Worm (Caenorhabditis elegans): ENCODE results near the gene klc-2.

The klc-2 gene

DNA sequence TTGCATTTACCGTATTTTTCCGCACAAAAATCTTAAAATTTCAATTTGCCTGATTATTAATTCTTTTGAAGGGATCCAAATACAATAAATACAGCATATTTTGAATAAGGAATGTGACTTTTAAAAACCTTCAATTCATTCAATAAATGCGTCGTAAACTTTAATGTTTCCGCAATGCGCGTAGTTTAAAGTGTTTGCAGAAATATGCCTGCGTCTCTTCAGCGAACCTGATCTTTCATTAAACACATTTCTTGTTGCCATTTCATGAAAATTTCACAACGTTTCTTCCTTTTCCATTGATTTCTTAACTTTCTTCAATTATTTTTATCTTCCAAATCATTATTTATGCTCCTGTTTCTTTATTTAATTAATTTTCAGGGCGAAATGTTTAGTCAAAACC lies 11.1 kb upstream of the klc-2 start, which contains the start of gene vps-37 (continued):
- TF ChIP-seq ceh-91 (GFP tag; IDR thresholded peaks at IDR 0.05) (peak; percentile 44; the same call in 1 of the 2 replicates), dpff-1 (tag; optimal IDR thresholded peaks at IDR 0.05) (no peak), ama-1 (optimal IDR thresholded peaks at IDR 0.05) (no peak), ama-1 (GFP tag; optimal IDR thresholded peaks at IDR 0.05) (no peak), cebp-2 (GFP tag; IDR thresholded peaks at IDR 0.05) (no peak), madf-8 (GFP tag; conservative IDR thresholded peaks at IDR 0.05) (peak; percentile 50; the same call in 1 of the 2 replicates), lsy-27 (tag; optimal IDR thresholded peaks at IDR 0.05; ENCODE audit: borderline replicate concordance, insufficient read depth) (no peak), attf-3 (GFP tag; conservative IDR thresholded peaks at IDR 0.05) (no peak), madf-6 (GFP tag; IDR thresholded peaks at IDR 0.05) (peak; percentile 83), sea-2 (GFP tag; IDR thresholded peaks at IDR 0.05) (no peak), B0261.1 (tag; optimal IDR thresholded peaks at IDR 0.05) (no peak), athp-1 (tag; optimal IDR thresholded peaks at IDR 0.05) (no peak), sptf-2 (GFP tag; optimal IDR thresholded peaks at IDR 0.05) (no peak), let-607 (tag; optimal IDR thresholded peaks at IDR 0.05) (no peak), rcor-1 (GFP tag; IDR thresholded peaks at IDR 0.05) (peak; percentile 80; the same call in 1 of the 2 replicates), pbrm-1 (GFP tag; IDR thresholded peaks at IDR 0.05) (peak; percentile 62; the same call in 1 of the 2 replicates), cebp-1 (GFP tag; IDR thresholded peaks at IDR 0.05) (peak; percentile 36; the same call in 1 of the 2 replicates), cebp-1 (tag; optimal IDR thresholded peaks at IDR 0.05) (peak; percentile 83), B0336.3 (GFP tag; IDR thresholded peaks at IDR 0.05) (no peak), nfyb-1 (GFP tag; IDR thresholded peaks at IDR 0.05) (peak; percentile 12; the same call in 1 of the 2 replicates), K12H6.12 (tag; optimal IDR thresholded peaks at IDR 0.05) (no peak), attf-6 (GFP tag; IDR thresholded peaks at IDR 0.05) (no peak), mcd-1 (GFP tag; IDR thresholded peaks at IDR 0.05) (peak; percentile 73), him-1 (tag; optimal IDR thresholded peaks at IDR 0.05) (no peak)

DNA sequence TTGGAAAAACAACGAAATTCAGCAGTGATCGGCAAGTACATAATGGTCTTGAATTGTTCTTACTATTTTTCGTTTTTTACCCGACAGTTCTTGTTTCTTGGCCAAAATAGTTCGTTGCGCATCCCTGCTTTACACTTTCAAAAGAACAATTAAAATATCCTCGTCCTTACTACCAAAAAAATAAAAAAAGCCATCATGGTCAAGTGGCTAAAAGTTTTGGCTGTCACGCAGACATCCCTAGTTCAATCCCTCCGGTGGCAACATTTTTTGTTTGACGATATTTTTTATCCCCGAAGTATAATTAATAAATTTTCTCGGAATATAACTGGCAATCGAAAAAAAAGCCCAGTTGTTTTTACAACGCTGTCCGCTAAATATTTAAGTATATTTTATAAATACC lies 10.7 kb upstream of the klc-2 start:
- TF ChIP-seq chd-7 (tag; optimal IDR thresholded peaks at IDR 0.05) (peak; percentile 61), aptf-2 (GFP tag; conservative IDR thresholded peaks at IDR 0.05) (0 out of 2 replicates have a peak, but pooled peaks have one; percentile 10), hsf-1 (GFP tag; IDR thresholded peaks at IDR 0.05) (peak; percentile 61; the same call in 1 of the 2 replicates), mxl-1 (tag; optimal IDR thresholded peaks at IDR 0.05) (peak; percentile 75), die-1 (tag; optimal IDR thresholded peaks at IDR 0.05) (peak; percentile 70), ztf-28 (GFP tag; IDR thresholded peaks at IDR 0.05) (0 out of 2 replicates have a peak, but pooled peaks have one; percentile 55), nhr-27 (tag; optimal IDR thresholded peaks at IDR 0.05) (no peak), aptf-3 (GFP tag; IDR thresholded peaks at IDR 0.05) (no peak), bed-2 (GFP tag; IDR thresholded peaks at IDR 0.05) (no peak), snpc-4 (GFP tag; optimal IDR thresholded peaks at IDR 0.05) (no peak), snpc-4 (tag; optimal IDR thresholded peaks at IDR 0.05) (peak in 2 of 4 experiments; percentile 13 to 34), let-526 (GFP tag; IDR thresholded peaks at IDR 0.05) (no peak), F10E7.11 (tag; optimal IDR thresholded peaks at IDR 0.05) (peak; percentile 89), akir-1 (GFP tag; optimal IDR thresholded peaks at IDR 0.05) (no peak), rec-8 (tag; optimal IDR thresholded peaks at IDR 0.05) (peak in 1 of 2 experiments; percentile 48), sptf-2 (GFP tag; optimal IDR thresholded peaks at IDR 0.05) (no peak), lin-40 (tag; optimal IDR thresholded peaks at IDR 0.05) (no peak), ceh-58 (GFP tag; IDR thresholded peaks at IDR 0.05) (no peak), somi-1 (GFP tag; optimal IDR thresholded peaks at IDR 0.05) (no peak), attf-6 (GFP tag; IDR thresholded peaks at IDR 0.05) (peak; percentile 76; the same call in 1 of the 2 replicates), F49E8.2 (tag; optimal IDR thresholded peaks at IDR 0.05; ENCODE audit: insufficient read depth) (peak; percentile 44), egl-18 (GFP tag; IDR thresholded peaks at IDR 0.05) (no peak), attf-3 (GFP tag; conservative IDR thresholded peaks at IDR 0.05) (no peak; the same call in 1 of the 2 replicates), snpc-3.4 (tag; optimal IDR thresholded peaks at IDR 0.05) (peak; percentile 77), lag-1 (GFP tag; IDR thresholded peaks at IDR 0.05) (no peak), snpc-1.1 (tag; optimal IDR thresholded peaks at IDR 0.05; ENCODE audit: insufficient read depth) (peak; percentile 68)
